Fruit fly (Drosophila melanogaster) S2 (cell line): ENCODE data around the gene Dcr-1.

Experiments
- CG8478 ChIP-seq: fragments of >200 bp; optimal IDR thresholded peaks from 2 replicates; lab custom pipeline; 2018
- CTCF ChIP-seq, 2 experiments: fragments of >200 bp; optimal IDR thresholded peaks; 2 replicates each; lab custom pipeline; 2018

DNA sequence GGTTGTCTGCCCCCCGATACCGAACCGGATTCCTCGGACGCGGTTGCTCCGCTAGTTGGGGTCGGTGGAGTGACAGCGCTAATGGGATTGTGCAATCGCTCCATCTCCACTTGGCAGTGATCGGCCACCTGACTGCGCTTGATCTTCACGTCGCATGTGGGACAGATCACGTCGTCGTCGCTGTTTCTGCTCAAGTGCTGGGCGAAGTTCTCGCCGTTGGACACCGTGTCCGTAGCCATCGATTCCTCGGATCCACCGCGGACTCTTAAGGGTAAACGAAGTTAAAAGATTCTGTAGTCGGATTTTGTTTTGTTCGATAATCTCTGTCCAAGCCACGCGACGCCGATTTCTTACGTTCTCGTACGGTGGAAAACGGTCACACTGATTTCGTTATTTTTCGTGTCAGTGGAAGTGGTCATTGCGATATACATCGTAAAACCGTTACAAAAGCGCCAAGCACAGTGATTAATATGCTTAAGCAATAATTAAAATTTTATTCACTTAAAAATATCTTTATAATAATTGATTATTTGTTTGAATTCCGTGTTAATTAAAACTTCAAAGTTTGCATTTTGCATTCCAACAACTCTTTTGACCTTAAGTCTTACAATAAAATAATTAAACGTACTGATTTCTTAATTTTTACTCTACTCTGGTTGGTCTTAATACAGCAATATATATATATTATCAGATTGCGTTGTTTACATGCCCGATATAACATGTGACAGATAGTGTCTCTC is 14.7 kb downstream of the Dcr-1 start, which contains the start of gene RNF220:
- no peak for TF ChIP-seq CG8478 (lab: Kevin White, UChicago)
- TF ChIP-seq CTCF (optimal IDR thresholded peaks at IDR 0.05; lab: Kevin White, UChicago) = peak; percentile 2 to 34
